Fruit fly (Drosophila melanogaster): ENCODE measurements around the gene CG15820.

The CG15820 gene

DNA sequence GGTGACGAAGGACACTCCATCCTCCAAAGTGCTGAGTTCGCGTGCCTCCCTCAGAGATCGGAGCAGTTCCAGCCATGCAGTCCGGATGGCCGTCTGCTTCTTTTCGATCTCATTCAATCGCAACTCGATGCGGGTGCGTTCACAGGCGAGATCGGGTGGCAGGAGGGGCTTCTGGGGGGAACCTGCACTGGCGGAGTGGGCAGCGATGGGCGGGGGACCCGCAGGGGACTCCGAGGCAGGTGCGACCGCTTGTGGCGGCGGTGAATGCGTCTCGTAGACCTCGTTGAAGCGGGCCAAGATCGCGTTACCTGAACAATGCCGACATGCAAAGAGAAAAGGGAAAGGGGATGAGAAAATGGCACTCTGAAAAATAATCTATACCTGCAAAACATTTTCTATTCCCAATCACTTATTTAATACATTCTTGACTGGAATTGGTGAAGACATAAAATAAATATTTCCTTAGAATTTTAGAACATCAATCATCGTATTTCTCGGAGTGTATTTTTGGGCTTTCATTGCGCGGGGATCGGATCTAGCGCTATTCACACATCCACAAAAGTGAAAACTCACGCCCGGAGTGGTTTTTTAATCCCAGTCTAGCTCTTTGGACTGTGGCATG is 15.3 kb downstream of the CG15820 start (continued):
- no peak for TF ChIP-seq vnd (GFP tag; IDR thresholded peaks at IDR 0.05; ENCODE audit: partially characterized antibody)
- peak; percentile 28 for TF ChIP-seq CG8290 (GFP tag; optimal IDR thresholded peaks at IDR 0.05)
- TF ChIP-seq CG8290 (tag; optimal IDR thresholded peaks at IDR 0.05) = no peak
- TF ChIP-seq Ets65A (GFP tag) = peak; percentile 89
- TF ChIP-seq CG7556 (GFP tag; optimal IDR thresholded peaks at IDR 0.05) = peak; percentile 40
- TF ChIP-seq dan (GFP tag; IDR thresholded peaks at IDR 0.05) = no peak
- TF ChIP-seq Awh (GFP tag; IDR thresholded peaks at IDR 0.05) = peak; percentile 65
- TF ChIP-seq ranshi (GFP tag; IDR thresholded peaks at IDR 0.05) = 0 out of 2 replicates have a peak, but pooled peaks have one; percentile 31
- no peak for TF ChIP-seq CG1832 (GFP tag; optimal IDR thresholded peaks at IDR 0.05)
- peak in 1 of 2 experiments; percentile 77 for TF ChIP-seq Hr78 (GFP tag; optimal IDR thresholded peaks at IDR 0.05)
- TF ChIP-seq CG1602 (GFP tag; optimal IDR thresholded peaks at IDR 0.05) = peak; percentile 26
- TF ChIP-seq CG2199 (GFP tag; IDR thresholded peaks at IDR 0.05) = no peak
- TF ChIP-seq CG32532 (GFP tag; IDR thresholded peaks at IDR 0.05) = peak; percentile 15
- TF ChIP-seq B-H2 (GFP tag; optimal IDR thresholded peaks at IDR 0.05) = no peak
- TF ChIP-seq CG8089 (GFP tag; optimal IDR thresholded peaks at IDR 0.05) = peak; percentile 10
- TF ChIP-seq TFAM (GFP tag; optimal IDR thresholded peaks at IDR 0.05) = no peak
- TF ChIP-seq nom (GFP tag; optimal IDR thresholded peaks at IDR 0.05) = no peak
- no peak for TF ChIP-seq Gug (GFP tag; IDR thresholded peaks at IDR 0.05)
- TF ChIP-seq CG11247 (GFP tag; IDR thresholded peaks at IDR 0.05) = no peak
- TF ChIP-seq D19B (GFP tag; optimal IDR thresholded peaks at IDR 0.05) = no peak
- no peak for TF ChIP-seq CrebB (tag; optimal IDR thresholded peaks at IDR 0.05)
- no peak for TF ChIP-seq kah (GFP tag; optimal IDR thresholded peaks at IDR 0.05)
- TF ChIP-seq CG5245 (GFP tag; optimal IDR thresholded peaks at IDR 0.05) = peak; percentile 7
- peak; percentile 25 for TF ChIP-seq CG12659 (GFP tag; optimal IDR thresholded peaks at IDR 0.05)
- TF ChIP-seq CG10979 (tag; optimal IDR thresholded peaks at IDR 0.05) = peak; percentile 81
- no peak for TF ChIP-seq HHEX (GFP tag; optimal IDR thresholded peaks at IDR 0.05)
- TF ChIP-seq CG15269 (tag; optimal IDR thresholded peaks at IDR 0.05) = no peak
- TF ChIP-seq schlank (tag; optimal IDR thresholded peaks at IDR 0.05) = no peak
- no peak for TF ChIP-seq ro (GFP tag; IDR thresholded peaks at IDR 0.05)
- TF ChIP-seq Dip3 (GFP tag; optimal IDR thresholded peaks at IDR 0.05) = no peak
- TF ChIP-seq wek (GFP tag; optimal IDR thresholded peaks at IDR 0.05) = no peak
- no peak for TF ChIP-seq hb (GFP tag; IDR thresholded peaks at IDR 0.05; ENCODE audit: partially characterized antibody)
- TF ChIP-seq gsb (GFP tag; IDR thresholded peaks at IDR 0.05) = no peak
- TF ChIP-seq CG9932 (GFP tag; IDR thresholded peaks at IDR 0.05) = no peak
- TF ChIP-seq Hmr (GFP tag; optimal IDR thresholded peaks at IDR 0.05) = no peak
- TF ChIP-seq bcd (GFP tag; optimal IDR thresholded peaks at IDR 0.05) = peak; percentile 42
- TF ChIP-seq lilli (GFP tag; optimal IDR thresholded peaks at IDR 0.05) = no peak
- TF ChIP-seq ATbp (GFP tag; optimal IDR thresholded peaks at IDR 0.05) = peak; percentile 67
- no peak for TF ChIP-seq CG7271 (tag; optimal IDR thresholded peaks at IDR 0.05)
- no peak for TF ChIP-seq CG6175 (GFP tag; IDR thresholded peaks at IDR 0.05)
- no peak for TF ChIP-seq CG13123 (GFP tag; optimal IDR thresholded peaks at IDR 0.05)
- no peak for TF ChIP-seq CG31365 (tag; optimal IDR thresholded peaks at IDR 0.05)
- peak; percentile 69 for TF ChIP-seq ttk (GFP tag; IDR thresholded peaks at IDR 0.05)
- no peak for TF ChIP-seq sob (GFP tag; IDR thresholded peaks at IDR 0.05)
- no peak for TF ChIP-seq Fer1 (GFP tag; optimal IDR thresholded peaks at IDR 0.05)
- TF ChIP-seq pnt (GFP tag; optimal IDR thresholded peaks at IDR 0.05) = peak; percentile 24
- TF ChIP-seq CkIIα-i1 (GFP tag; IDR thresholded peaks at IDR 0.05) = no peak
- no peak for TF ChIP-seq NfI (GFP tag; optimal IDR thresholded peaks at IDR 0.05)
- no peak for TF ChIP-seq Dfd (GFP tag; optimal IDR thresholded peaks at IDR 0.05)
- TF ChIP-seq mam (GFP tag; optimal IDR thresholded peaks at IDR 0.05) = no peak
- no peak for TF ChIP-seq dati (GFP tag; IDR thresholded peaks at IDR 0.05)

All from whole organism, embryonic.